Worm (Caenorhabditis elegans): ENCODE measurements around the gene wdr-60.

- TF ChIP-seq him-1 (tag; optimal IDR thresholded peaks at IDR 0.05) (no peak), dao-5 (tag; optimal IDR thresholded peaks at IDR 0.05) (no peak), W03F9.2 (tag; optimal IDR thresholded peaks at IDR 0.05) (no peak)
These were observed 47.7 kb upstream of the wdr-60 start, which contains the start of gene rpb-2 for ce11 chrIII:4939267-4939666.

Measured in whole organism, L4/young adult.